Fruit fly (Drosophila melanogaster) whole organism: Measurements from ENCODE around the gene CG7231.

Experiments
- CG8478 ChIP-seq: fragments of >200 bp; optimal IDR thresholded peaks from 2 replicates; lab custom pipeline; 2018; ENCODE audit warnings: inconsistent platforms
- pan ChIP-seq: fragments of >200 bp; optimal IDR thresholded peaks from 2 replicates; lab custom pipeline; 2017

DNA sequence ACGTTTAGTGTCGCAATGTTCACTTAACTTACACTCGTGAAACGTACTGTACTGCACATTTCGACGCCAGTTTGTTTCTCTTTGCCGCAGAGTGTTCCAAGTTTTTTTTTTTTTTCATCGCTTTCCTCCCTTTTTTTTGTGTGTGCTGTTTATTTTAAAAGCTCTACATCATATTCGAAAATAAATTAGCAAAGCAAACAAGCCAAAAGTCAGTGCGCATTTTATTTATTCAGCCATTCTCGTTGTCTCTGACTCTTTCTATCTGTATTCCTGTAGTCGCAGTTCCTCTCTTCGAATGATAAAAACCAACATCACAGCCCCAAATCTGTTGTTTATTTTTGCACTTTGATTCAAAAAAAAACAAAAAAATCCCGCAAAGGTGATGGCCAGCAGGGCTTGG, 29.2 kb upstream of the CG7231 start:
- TF ChIP-seq pan (lab: Kevin White, UChicago) = no peak
- TF ChIP-seq CG8478 (lab: Kevin White, UChicago) = no peak
